Worm (Caenorhabditis elegans): ENCODE data around the gene kcc-3.

DNA sequence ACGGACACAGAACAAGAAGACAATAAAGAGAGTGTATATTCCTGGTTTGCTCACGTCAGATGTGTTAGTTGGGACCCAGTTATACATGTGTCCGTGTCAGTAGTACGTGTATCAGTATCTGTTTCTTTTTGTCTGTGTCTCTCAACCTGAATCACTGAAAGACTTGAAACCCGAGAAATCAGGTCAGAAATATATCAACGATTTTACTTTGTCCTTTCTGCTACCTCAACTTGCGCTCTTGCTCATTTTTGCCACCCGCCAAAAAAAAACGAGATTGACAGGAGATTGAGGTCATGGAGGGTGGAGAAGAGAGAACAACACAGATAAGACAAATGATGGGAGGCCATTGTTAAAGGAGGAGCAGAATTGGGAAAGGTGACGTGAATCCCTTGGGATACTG, 14.5 kb downstream of the kcc-3 start:
- TF ChIP-seq aly-2 (tag; optimal IDR thresholded peaks at IDR 0.05) = no peak
- no peak for TF ChIP-seq nhr-28 (tag; optimal IDR thresholded peaks at IDR 0.05)
- no peak for TF ChIP-seq snpc-4 (tag; optimal IDR thresholded peaks at IDR 0.05)
- no peak for TF ChIP-seq unc-62 (GFP tag; optimal IDR thresholded peaks at IDR 0.05)
- TF ChIP-seq fos-1 (tag; optimal IDR thresholded peaks at IDR 0.05) = no peak
- TF ChIP-seq lin-39 (tag; optimal IDR thresholded peaks at IDR 0.05) = peak; percentile 27
- TF ChIP-seq lin-15B (tag; optimal IDR thresholded peaks at IDR 0.05) = no peak
- TF ChIP-seq tbx-2 (tag; optimal IDR thresholded peaks at IDR 0.05) = no peak
- no peak for TF ChIP-seq ztf-4 (tag; optimal IDR thresholded peaks at IDR 0.05)
- TF ChIP-seq egl-27 (tag; optimal IDR thresholded peaks at IDR 0.05) = no peak
- no peak for TF ChIP-seq daf-12 (tag; optimal IDR thresholded peaks at IDR 0.05)

Data from whole organism, L3 larva.